Worm (Caenorhabditis elegans) whole organism, early embryonic: ENCODE measurements around the gene F49E2.5.

ENCODE experiments used
- B0310.2 ChIP-seq: sonication (generic microtip); optimal IDR thresholded peaks from 2 replicates; lab custom pipeline; 2016; ENCODE audit warnings: mild to moderate bottlenecking, missing genetic modification characterization, missing compliant biosample characterization
- F13C5.2 ChIP-seq: sonication (generic microtip); optimal IDR thresholded peaks from 2 replicates; lab custom pipeline; 2017; ENCODE audit warnings: mild to moderate bottlenecking, missing genetic modification characterization, inconsistent platforms, missing compliant biosample characterization
- aly-1 ChIP-seq: sonication (generic microtip); optimal IDR thresholded peaks from 2 replicates; lab custom pipeline; 2016; ENCODE audit warnings: missing genetic modification characterization, missing compliant biosample characterization
- ama-1 ChIP-seq: fragments of 150-350 bp; optimal IDR thresholded peaks from 2 replicates; lab custom pipeline; 2014
- ceh-13 ChIP-seq: fragments of 200-800 bp; sonication (Bioruptor generic); optimal IDR thresholded peaks from 2 replicates; lab custom pipeline; 2018; ENCODE audit warnings: mild to moderate bottlenecking, missing genetic modification characterization, missing compliant biosample characterization
- ets-7 ChIP-seq: sonication (generic microtip); optimal IDR thresholded peaks from 2 replicates; lab custom pipeline; 2016; ENCODE audit warnings: missing genotype, missing genetic modification characterization, missing compliant biosample characterization
- flt-1 ChIP-seq: fragments of 200-800 bp; sonication (Bioruptor generic); IDR thresholded peaks from 2 replicates; pipeline ENCODE4 v1.3.6; 2022; ENCODE audit warnings: missing genetic modification characterization, missing compliant biosample characterization
- hmbx-1 ChIP-seq: sonication (generic microtip); optimal IDR thresholded peaks from 2 replicates; lab custom pipeline; 2016; ENCODE audit warnings: mild to moderate bottlenecking, missing genetic modification characterization, missing compliant biosample characterization
- hmg-4 ChIP-seq: fragments of 200-800 bp; sonication (Bioruptor generic); optimal IDR thresholded peaks from 2 replicates; lab custom pipeline; 2018; ENCODE audit warnings: mild to moderate bottlenecking, missing genetic modification characterization, missing compliant biosample characterization
- hnd-1 ChIP-seq: sonication (generic microtip); optimal IDR thresholded peaks from 2 replicates; lab custom pipeline; 2016; ENCODE audit warnings: missing genetic modification characterization, missing compliant biosample characterization
- pes-1 ChIP-seq: fragments of 200-800 bp; sonication (Bioruptor generic); IDR thresholded peaks from 2 replicates; pipeline ENCODE4 v1.3.6; 2022; ENCODE audit warnings: missing genetic modification reagents, missing genetic modification characterization, missing compliant biosample characterization
- scrt-1 ChIP-seq: fragments of 200-800 bp; sonication (Bioruptor generic); IDR thresholded peaks from 2 replicates; pipeline ENCODE4 v1.3.6; 2022; ENCODE audit warnings: missing genetic modification characterization, missing compliant biosample characterization
- tbx-11 ChIP-seq: fragments of 200-800 bp; sonication (Bioruptor generic); IDR thresholded peaks from 2 replicates; pipeline ENCODE4 v1.3.6; 2022; ENCODE audit warnings: missing genetic modification characterization, missing compliant biosample characterization
- tra-4 ChIP-seq: sonication (generic microtip); optimal IDR thresholded peaks from 2 replicates; lab custom pipeline; 2017; ENCODE audit warnings: missing genetic modification characterization, missing compliant biosample characterization

DNA sequence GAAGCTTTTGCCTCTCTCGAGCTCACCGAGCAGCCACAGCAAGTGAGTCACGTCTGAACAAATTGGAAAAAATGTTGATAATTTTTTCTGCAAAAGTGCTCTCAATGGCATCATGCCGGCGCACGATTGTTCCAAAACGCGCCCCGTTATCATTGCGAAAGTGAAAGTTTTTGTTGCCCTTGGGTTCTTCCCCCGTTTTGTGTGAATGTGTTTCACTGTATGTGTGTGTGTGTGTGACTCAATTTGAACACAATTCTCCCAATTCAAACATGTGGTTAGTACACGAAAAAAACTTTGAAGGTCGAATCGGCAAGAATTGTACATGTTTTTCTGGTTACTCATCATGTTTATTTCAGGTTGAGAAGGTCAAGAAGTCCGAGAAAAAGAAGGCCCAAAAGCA lies 9.6 kb downstream of the F49E2.5 start:
- TF ChIP-seq ama-1 (no peak), tbx-11 (GFP tag; lab: Robert Waterston, UW) (no peak), flt-1 (GFP tag; lab: Robert Waterston, UW) (no peak), scrt-1 (GFP tag; lab: Robert Waterston, UW) (no peak), hmbx-1 (tag; lab: Kevin White, UChicago) (no peak), ceh-13 (GFP tag; lab: Kevin White, UChicago) (no peak), F13C5.2 (tag; lab: Kevin White, UChicago) (no peak), aly-1 (tag; lab: Kevin White, UChicago) (no peak), hmg-4 (GFP tag; lab: Kevin White, UChicago) (no peak), ets-7 (tag; lab: Kevin White, UChicago) (no peak), tra-4 (tag; lab: Kevin White, UChicago) (no peak), pes-1 (GFP tag; lab: Robert Waterston, UW) (no peak), hnd-1 (no peak), B0310.2 (tag; lab: Kevin White, UChicago) (no peak)
